Fruit fly (Drosophila melanogaster) whole organism, pupa: Measurements from ENCODE around the gene CG15878.

Source experiments
- CG10348 ChIP-seq: fragments of 200-800 bp; sonication (Bioruptor generic); IDR thresholded peaks from 2 replicates; pipeline ENCODE4 v1.3.6; 2022; ENCODE audit warnings: missing biosample characterization, missing genetic modification characterization
- CG13204 ChIP-seq: fragments of 200-800 bp; sonication (Bioruptor generic); optimal IDR thresholded peaks from 2 replicates; lab custom pipeline; 2018; ENCODE audit warnings: missing biosample characterization, mild to moderate bottlenecking, missing genetic modification characterization, moderate library complexity
- CG14655 ChIP-seq: fragments of 200-800 bp; sonication (Bioruptor generic); optimal IDR thresholded peaks from 3 replicates; lab custom pipeline; 2017; ENCODE audit warnings: mild to moderate bottlenecking, missing biosample characterization, missing genetic modification reagents, missing genetic modification characterization
- CG15710 ChIP-seq: fragments of 200-800 bp; sonication (Bioruptor generic); optimal IDR thresholded peaks from 2 replicates; lab custom pipeline; 2018; ENCODE audit warnings: missing biosample characterization, mild to moderate bottlenecking, missing genetic modification characterization, moderate library complexity
- CG17806 ChIP-seq: fragments of 200-800 bp; sonication (Bioruptor generic); optimal IDR thresholded peaks from 2 replicates; lab custom pipeline; 2018; ENCODE audit warnings: missing biosample characterization, mild to moderate bottlenecking, missing genetic modification characterization, moderate library complexity
- CG32121 ChIP-seq: fragments of 200-800 bp; sonication (Bioruptor generic); IDR thresholded peaks from 2 replicates; pipeline ENCODE4 v1.3.6; 2022; ENCODE audit warnings: missing biosample characterization, missing genetic modification characterization
- CG8159 ChIP-seq: fragments of 200-800 bp; sonication (Bioruptor generic); optimal IDR thresholded peaks from 3 replicates; lab custom pipeline; 2018; ENCODE audit warnings: missing biosample characterization, mild to moderate bottlenecking, missing genetic modification characterization, moderate library complexity
- CG8301 ChIP-seq: fragments of 200-800 bp; sonication (Bioruptor generic); optimal IDR thresholded peaks from 2 replicates; lab custom pipeline; 2018; ENCODE audit warnings: missing biosample characterization, mild to moderate bottlenecking, missing genetic modification characterization
- CG9948 ChIP-seq: fragments of 200-800 bp; sonication (Bioruptor generic); optimal IDR thresholded peaks from 2 replicates; lab custom pipeline; 2018; ENCODE audit warnings: missing biosample characterization, mild to moderate bottlenecking, missing genetic modification characterization, moderate library complexity
- Pif1A ChIP-seq: fragments of 200-800 bp; sonication (Bioruptor generic); optimal IDR thresholded peaks from 3 replicates; lab custom pipeline; 2016; ENCODE audit warnings: missing biosample characterization, missing genetic modification characterization
- Pif1B ChIP-seq: fragments of 200-800 bp; sonication (Bioruptor generic); optimal IDR thresholded peaks from 3 replicates; lab custom pipeline; 2016; ENCODE audit warnings: missing biosample characterization, missing genetic modification characterization
- Snoo ChIP-seq: fragments of 200-800 bp; sonication (Bioruptor generic); optimal IDR thresholded peaks from 3 replicates; lab custom pipeline; 2017; ENCODE audit warnings: missing biosample characterization, mild to moderate bottlenecking, missing genetic modification characterization, inconsistent platforms
- gl ChIP-seq: fragments of 200-800 bp; sonication (Bioruptor generic); optimal IDR thresholded peaks from 2 replicates; lab custom pipeline; 2018; ENCODE audit warnings: missing biosample characterization, mild to moderate bottlenecking, missing genetic modification characterization
- rn ChIP-seq: fragments of 200-800 bp; sonication (Bioruptor generic); IDR thresholded peaks from 2 replicates; pipeline ENCODE4 v1.3.6; 2022; ENCODE audit warnings: missing biosample characterization, missing genetic modification characterization

dm6 chr3L:2191994-2192450 lies 20.3 kb downstream of the CG15878 start, which contains the start of gene CG5707:
- TF ChIP-seq gl (no peak), rn (GFP tag; lab: Robert Waterston, UW) (no peak), CG10348 (no peak), CG8159 (tag; lab: Kevin White, UChicago) (no peak), Pif1B (GFP tag; lab: Kevin White, UChicago) (no peak), Snoo (tag; lab: Kevin White, UChicago) (no peak), CG9948 (tag; lab: Kevin White, UChicago) (no peak), CG32121 (no peak), CG8301 (tag; lab: Kevin White, UChicago) (no peak), CG14655 (GFP tag; lab: Kevin White, UChicago) (no peak), CG13204 (GFP tag; lab: Kevin White, UChicago) (no peak), CG17806 (tag; lab: Kevin White, UChicago) (no peak), Pif1A (GFP tag; lab: Kevin White, UChicago) (no peak), CG15710 (tag; lab: Kevin White, UChicago) (no peak)
